Worm (Caenorhabditis elegans) whole organism, midembryonic: ENCODE results near the gene F43E2.11.

Experiments
- T22C8.4 ChIP-seq: fragments of 200-800 bp; sonication (Bioruptor generic); IDR thresholded peaks from 2 replicates; pipeline ENCODE4 v1.3.6; 2022; ENCODE audit warnings: missing genetic modification characterization, missing compliant biosample characterization
- cog-1 ChIP-seq: sonication (generic microtip); optimal IDR thresholded peaks from 2 replicates; lab custom pipeline; 2016; ENCODE audit warnings: missing genetic modification characterization, missing compliant biosample characterization
- flt-1 ChIP-seq: fragments of 200-800 bp; sonication (Bioruptor generic); IDR thresholded peaks from 2 replicates; pipeline ENCODE4 v1.3.6; 2022; ENCODE audit warnings: missing genetic modification characterization, missing compliant biosample characterization
- ztf-23 ChIP-seq: fragments of 200-800 bp; sonication (Bioruptor generic); IDR thresholded peaks from 2 replicates; pipeline ENCODE4 v1.3.6; 2022; ENCODE audit warnings: missing genetic modification reagents, missing genetic modification characterization, missing compliant biosample characterization

ce11 chrII:7390335-7390734 lies 20.2 kb upstream of the F43E2.11 start:
- TF ChIP-seq cog-1 (tag; lab: Kevin White, UChicago) (no peak), ztf-23 (GFP tag; lab: Robert Waterston, UW) (no peak), flt-1 (GFP tag; lab: Robert Waterston, UW) (no peak), T22C8.4 (GFP tag; lab: Robert Waterston, UW) (no peak)
